Worm (Caenorhabditis elegans) whole organism, early embryonic: Measurements from ENCODE around the gene C39B5.2.

ENCODE experiments used
- ama-1 ChIP-seq: fragments of 150-350 bp; optimal IDR thresholded peaks from 2 replicates; lab custom pipeline; 2014
- ceh-13 ChIP-seq: fragments of 200-800 bp; sonication (Bioruptor generic); optimal IDR thresholded peaks from 2 replicates; lab custom pipeline; 2018; ENCODE audit warnings: mild to moderate bottlenecking, missing genetic modification characterization, missing compliant biosample characterization
- pes-1 ChIP-seq: fragments of 200-800 bp; sonication (Bioruptor generic); IDR thresholded peaks from 2 replicates; pipeline ENCODE4 v1.3.6; 2022; ENCODE audit warnings: missing genetic modification reagents, missing genetic modification characterization, missing compliant biosample characterization
- sea-1 ChIP-seq: fragments of 200-800 bp; sonication (Bioruptor generic); conservative IDR thresholded peaks from 2 replicates; pipeline ENCODE4 v1.3.6; 2022; ENCODE audit warnings: missing genetic modification characterization, missing compliant biosample characterization
- tra-4 ChIP-seq: sonication (generic microtip); optimal IDR thresholded peaks from 2 replicates; lab custom pipeline; 2017; ENCODE audit warnings: missing genetic modification characterization, missing compliant biosample characterization

DNA sequence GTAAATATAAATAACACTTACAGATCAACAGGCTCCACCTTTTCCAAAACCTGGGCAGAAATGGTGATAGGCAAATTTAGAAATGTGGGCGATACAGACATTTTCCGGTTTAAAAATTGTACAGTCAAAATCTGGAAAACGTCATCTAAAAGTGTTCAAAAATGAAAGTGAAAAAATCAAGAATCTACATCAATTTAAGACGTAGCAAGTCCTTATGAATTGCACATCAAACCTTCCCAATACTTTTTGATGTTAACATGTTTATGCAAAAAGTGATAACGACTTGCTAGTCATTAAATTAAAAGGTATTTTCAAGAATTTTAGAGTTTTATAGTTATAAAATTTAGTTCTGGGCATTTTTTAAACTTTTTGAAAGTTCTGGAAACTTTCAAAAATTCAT is 16.7 kb downstream of the C39B5.2 start, which contains the start of gene fbxa-7:
- TF ChIP-seq sea-1 (no peak), ama-1 (lab: Kevin White, UChicago) (no peak), pes-1 (GFP tag; lab: Robert Waterston, UW) (no peak), tra-4 (no peak), ceh-13 (no peak)
